Fruit fly (Drosophila melanogaster): ENCODE data around the gene CG43373.

The CG43373 gene

dm6 chr3L:16584074-16584578, 41.0 kb upstream of the CG43373 start, which contains the start of gene UQCR-C2 (continued):
- peak; percentile 46 for TF ChIP-seq phol (tag; optimal IDR thresholded peaks at IDR 0.05)
- TF ChIP-seq Dip3 (GFP tag; optimal IDR thresholded peaks at IDR 0.05), result no peak
- no peak for TF ChIP-seq CG12104 (GFP tag; optimal IDR thresholded peaks at IDR 0.05)
- peak; percentile 55 for TF ChIP-seq CG10267 (tag; optimal IDR thresholded peaks at IDR 0.05)
- TF ChIP-seq CG7839 (tag; optimal IDR thresholded peaks at IDR 0.05), result no peak
- no peak for TF ChIP-seq CG1529 (GFP tag; optimal IDR thresholded peaks at IDR 0.05)
- no peak for TF ChIP-seq CG18764 (GFP tag; optimal IDR thresholded peaks at IDR 0.05)
- no peak for TF ChIP-seq CG4820 (GFP tag; optimal IDR thresholded peaks at IDR 0.05)
- no peak for TF ChIP-seq E2f1 (GFP tag; IDR thresholded peaks at IDR 0.05)
- peak; percentile 3 for TF ChIP-seq Hand (GFP tag; optimal IDR thresholded peaks at IDR 0.05)
- peak; percentile 39 for TF ChIP-seq Sin3A (optimal IDR thresholded peaks at IDR 0.05)
- no peak for TF ChIP-seq CG10321 (GFP tag; IDR thresholded peaks at IDR 0.05)
- TF ChIP-seq fd102C (GFP tag; optimal IDR thresholded peaks at IDR 0.05), result no peak
- TF ChIP-seq pros (GFP tag; optimal IDR thresholded peaks at IDR 0.05), result no peak
- no peak for TF ChIP-seq Mrtf (GFP tag; IDR thresholded peaks at IDR 0.05)
- TF ChIP-seq CG15479 (GFP tag; optimal IDR thresholded peaks at IDR 0.05), result no peak
- TF ChIP-seq CG18262 (tag; optimal IDR thresholded peaks at IDR 0.05), result no peak
- no peak for TF ChIP-seq sr (GFP tag; IDR thresholded peaks at IDR 0.05)
- no peak for TF ChIP-seq CG13123 (GFP tag; optimal IDR thresholded peaks at IDR 0.05)
- peak; percentile 98 for TF ChIP-seq gfzf (GFP tag; optimal IDR thresholded peaks at IDR 0.05)
- TF ChIP-seq sug (tag; optimal IDR thresholded peaks at IDR 0.05), result peak; percentile 49
- peak; percentile 23 for TF ChIP-seq zen (tag; optimal IDR thresholded peaks at IDR 0.05)
- no peak for TF ChIP-seq CG7372 (GFP tag; IDR thresholded peaks at IDR 0.05)
- no peak for TF ChIP-seq wor (GFP tag; IDR thresholded peaks at IDR 0.05)
- TF ChIP-seq Opbp (GFP tag; IDR thresholded peaks at IDR 0.05; ENCODE audit: partially characterized antibody), result peak; percentile 42; the same call in 1 of the 3 replicates
- TF ChIP-seq wdn (GFP tag; IDR thresholded peaks at IDR 0.05), result no peak
- TF ChIP-seq Rfx (GFP tag; IDR thresholded peaks at IDR 0.05), result peak; percentile 49
- TF ChIP-seq ewg (GFP tag; optimal IDR thresholded peaks at IDR 0.05), result no peak
- peak; percentile 29 for TF ChIP-seq CG33557 (GFP tag; optimal IDR thresholded peaks at IDR 0.05)
- TF ChIP-seq tup (GFP tag; optimal IDR thresholded peaks at IDR 0.05), result no peak
- peak; percentile 64 for TF ChIP-seq Dp (GFP tag; optimal IDR thresholded peaks at IDR 0.05)
- TF ChIP-seq Dfd (GFP tag; optimal IDR thresholded peaks at IDR 0.05), result no peak
- no peak for TF ChIP-seq CG4282 (GFP tag; optimal IDR thresholded peaks at IDR 0.05)
- no peak for TF ChIP-seq tio (GFP tag; optimal IDR thresholded peaks at IDR 0.05)
- TF ChIP-seq sqz (GFP tag; optimal IDR thresholded peaks at IDR 0.05), result no peak
- no peak for TF ChIP-seq Chrac-16 (GFP tag; optimal IDR thresholded peaks at IDR 0.05)
- no peak for TF ChIP-seq Trl (optimal IDR thresholded peaks at IDR 0.05)
- no peak for TF ChIP-seq Trl (GFP tag; optimal IDR thresholded peaks at IDR 0.05)
- no peak for TF ChIP-seq Asciz (GFP tag; optimal IDR thresholded peaks at IDR 0.05)
- no peak for TF ChIP-seq CG6854 (GFP tag; optimal IDR thresholded peaks at IDR 0.05)
- no peak for TF ChIP-seq dysf (GFP tag; IDR thresholded peaks at IDR 0.05)
- TF ChIP-seq dm (GFP tag; optimal IDR thresholded peaks at IDR 0.05), result no peak
- TF ChIP-seq CG4707 (GFP tag; optimal IDR thresholded peaks at IDR 0.05), result no peak
- TF ChIP-seq Ptx1 (GFP tag; IDR thresholded peaks at IDR 0.05), result no peak
- TF ChIP-seq B-H1 (GFP tag; IDR thresholded peaks at IDR 0.05), result no peak
- TF ChIP-seq CG8281 (tag; optimal IDR thresholded peaks at IDR 0.05), result no peak
- no peak for TF ChIP-seq Deaf1 (tag; optimal IDR thresholded peaks at IDR 0.05)
- TF ChIP-seq HLH4C (GFP tag; IDR thresholded peaks at IDR 0.05; ENCODE audit: partially characterized antibody), result no peak
- no peak for TF ChIP-seq CG18619 (GFP tag; optimal IDR thresholded peaks at IDR 0.05)
- no peak for TF ChIP-seq CG11695 (GFP tag; IDR thresholded peaks at IDR 0.05)
- TF ChIP-seq GATAe (GFP tag; conservative IDR thresholded peaks at IDR 0.05), result no peak
- no peak for TF ChIP-seq gsb (GFP tag; IDR thresholded peaks at IDR 0.05)
